Fruit fly (Drosophila melanogaster) whole organism, adult: ENCODE measurements around the gene CG43448.

ENCODE experiments used
- CG11617 ChIP-seq: fragments of 200-800 bp; sonication (Bioruptor generic); optimal IDR thresholded peaks from 2 replicates; lab custom pipeline; 2017; ENCODE audit warnings: mild to moderate bottlenecking, missing biosample characterization, missing genetic modification reagents, missing genetic modification characterization
- CG12768 ChIP-seq: fragments of 200-800 bp; sonication (Bioruptor generic); optimal IDR thresholded peaks from 2 replicates; lab custom pipeline; 2017; ENCODE audit warnings: missing biosample characterization, missing genetic modification characterization, mild to moderate bottlenecking, moderate library complexity, missing genetic modification reagents
- CG14711 ChIP-seq: fragments of 200-800 bp; sonication (Bioruptor generic); optimal IDR thresholded peaks from 2 replicates; lab custom pipeline; 2018; ENCODE audit warnings: missing biosample characterization, mild to moderate bottlenecking, missing genetic modification characterization, moderate library complexity
- CG1620 ChIP-seq: fragments of 200-800 bp; sonication (Bioruptor generic); optimal IDR thresholded peaks from 2 replicates; lab custom pipeline; 2016; ENCODE audit warnings: missing biosample characterization, missing genetic modification characterization
- CG33017 ChIP-seq: fragments of 200-800 bp; sonication (Bioruptor generic); optimal IDR thresholded peaks from 2 replicates; lab custom pipeline; 2018; ENCODE audit warnings: missing biosample characterization, mild to moderate bottlenecking, missing genetic modification characterization, moderate library complexity
- CG5204 ChIP-seq: fragments of 200-800 bp; sonication (Bioruptor generic); optimal IDR thresholded peaks from 2 replicates; lab custom pipeline; 2016; ENCODE audit warnings: missing biosample characterization, missing genetic modification characterization
- CG7045 ChIP-seq: fragments of 200-800 bp; sonication (Bioruptor generic); optimal IDR thresholded peaks from 2 replicates; lab custom pipeline; 2017; ENCODE audit warnings: missing biosample characterization, mild to moderate bottlenecking, missing genetic modification characterization
- CG7101 ChIP-seq: fragments of 200-800 bp; sonication (Bioruptor generic); optimal IDR thresholded peaks from 2 replicates; lab custom pipeline; 2018; ENCODE audit warnings: missing biosample characterization, mild to moderate bottlenecking, missing genetic modification characterization, moderate library complexity
- Hr96 ChIP-seq: fragments of 200-800 bp; sonication (Bioruptor generic); optimal IDR thresholded peaks from 2 replicates; lab custom pipeline; 2016; ENCODE audit warnings: missing biosample characterization, missing genetic modification characterization
- Mnt ChIP-seq: fragments of 200-800 bp; sonication (Bioruptor generic); optimal IDR thresholded peaks from 2 replicates; lab custom pipeline; 2016; ENCODE audit warnings: missing biosample characterization, mild to moderate bottlenecking, missing genetic modification characterization
- cnc ChIP-seq, 2 experiments: fragments of >200 bp; optimal IDR thresholded peaks; 2 replicates each; lab custom pipeline; 2017
- ovo ChIP-seq: fragments of 200-800 bp; sonication (Bioruptor generic); optimal IDR thresholded peaks from 2 replicates; lab custom pipeline; 2016; ENCODE audit warnings: missing biosample characterization, missing genetic modification characterization
- toe ChIP-seq: fragments of 200-800 bp; sonication (Bioruptor generic); optimal IDR thresholded peaks from 2 replicates; lab custom pipeline; 2016; ENCODE audit warnings: missing biosample characterization, missing genetic modification characterization

- TF ChIP-seq CG7101: no peak
- TF ChIP-seq CG14711: no peak
- no peak for TF ChIP-seq CG11617 (GFP tag; lab: Kevin White, UChicago)
- TF ChIP-seq CG7045 (GFP tag; lab: Kevin White, UChicago): no peak
- no peak for TF ChIP-seq Mnt (GFP tag; lab: Kevin White, UChicago)
- TF ChIP-seq CG12768 (GFP tag; lab: Kevin White, UChicago): no peak
- no peak for TF ChIP-seq CG33017
- TF ChIP-seq ovo (GFP tag; lab: Kevin White, UChicago): no peak
- TF ChIP-seq toe: no peak
- no peak for TF ChIP-seq CG5204 (GFP tag; lab: Kevin White, UChicago)
- TF ChIP-seq cnc (optimal IDR thresholded peaks at IDR 0.05; lab: Kevin White, UChicago): no peak
- TF ChIP-seq Hr96 (GFP tag; lab: Kevin White, UChicago): no peak
- TF ChIP-seq CG1620 (GFP tag; lab: Kevin White, UChicago): no peak
Observed at dm6 chr3R:30237634-30238033, at the start of gene CG43448.
